Worm (Caenorhabditis elegans): Measurements from ENCODE around the gene srt-50.

DNA sequence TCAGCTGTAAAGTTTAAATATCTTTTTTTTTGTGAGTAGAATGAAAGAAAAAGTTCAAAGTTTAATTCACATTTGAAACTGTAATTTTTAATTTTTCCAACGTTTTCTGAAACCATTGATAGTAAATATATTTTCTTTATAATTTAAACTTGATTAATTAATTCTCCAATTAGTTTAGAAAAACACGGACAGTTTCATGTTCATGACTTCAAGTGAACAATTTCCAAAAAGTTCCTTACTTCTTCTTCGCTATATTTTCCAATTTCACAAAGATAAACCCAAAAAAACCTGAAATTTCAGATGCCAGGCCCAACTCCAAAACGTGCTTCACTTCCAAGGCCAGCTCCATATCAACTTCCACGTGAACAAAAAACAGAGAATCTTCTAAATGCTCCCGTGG, 34.0 kb downstream of the srt-50 start, which contains the start of gene M199.2:
- TF ChIP-seq ama-1 (optimal IDR thresholded peaks at IDR 0.05) (no peak), ama-1 (GFP tag; optimal IDR thresholded peaks at IDR 0.05) (no peak), unc-62 (GFP tag; optimal IDR thresholded peaks at IDR 0.05) (no peak), akir-1 (GFP tag; optimal IDR thresholded peaks at IDR 0.05) (no peak), lin-35 (GFP tag; optimal IDR thresholded peaks at IDR 0.05) (no peak), B0336.3 (GFP tag; IDR thresholded peaks at IDR 0.05) (no peak), atf-7 (tag; optimal IDR thresholded peaks at IDR 0.05) (no peak), Y53G8AR.9 (GFP tag; conservative IDR thresholded peaks at IDR 0.05) (no peak), madf-3 (GFP tag; IDR thresholded peaks at IDR 0.05) (no peak)

Data from whole organism, young adult.